Worm (Caenorhabditis elegans) whole organism, midembryonic: Measurements from ENCODE around the gene R11G1.11.

ENCODE experiments used
- T22C8.4 ChIP-seq: fragments of 200-800 bp; sonication (Bioruptor generic); IDR thresholded peaks from 2 replicates; pipeline ENCODE4 v1.3.6; 2022; ENCODE audit warnings: missing genetic modification characterization, missing compliant biosample characterization
- cog-1 ChIP-seq: sonication (generic microtip); optimal IDR thresholded peaks from 2 replicates; lab custom pipeline; 2016; ENCODE audit warnings: missing genetic modification characterization, missing compliant biosample characterization
- flt-1 ChIP-seq: fragments of 200-800 bp; sonication (Bioruptor generic); IDR thresholded peaks from 2 replicates; pipeline ENCODE4 v1.3.6; 2022; ENCODE audit warnings: missing genetic modification characterization, missing compliant biosample characterization
- klf-2 ChIP-seq: fragments of 200-800 bp; sonication (Bioruptor generic); conservative IDR thresholded peaks from 2 replicates; pipeline ENCODE4 v1.3.6; 2022; ENCODE audit warnings: missing genetic modification reagents, missing genetic modification characterization, missing compliant biosample characterization
- med-1 ChIP-seq: sonication (generic microtip); optimal IDR thresholded peaks from 2 replicates; lab custom pipeline; 2017; ENCODE audit warnings: missing genetic modification characterization, mild to moderate bottlenecking, missing compliant biosample characterization, antibody characterized with exemption, missing genetic modification reagents; ENCODE audit not compliant: insufficient read depth
- ref-1 ChIP-seq: fragments of 200-800 bp; sonication (Bioruptor generic); conservative IDR thresholded peaks from 2 replicates; pipeline ENCODE4 v1.3.6; 2022; ENCODE audit warnings: missing genetic modification reagents, missing genetic modification characterization, missing compliant biosample characterization
- tab-1 ChIP-seq: fragments of 200-800 bp; sonication (Bioruptor generic); IDR thresholded peaks from 2 replicates; pipeline ENCODE4 v1.3.6; 2022; ENCODE audit warnings: missing genetic modification characterization, missing compliant biosample characterization
- ztf-23 ChIP-seq: fragments of 200-800 bp; sonication (Bioruptor generic); IDR thresholded peaks from 2 replicates; pipeline ENCODE4 v1.3.6; 2022; ENCODE audit warnings: missing genetic modification reagents, missing genetic modification characterization, missing compliant biosample characterization
- ztf-29 ChIP-seq: fragments of 200-800 bp; sonication (Bioruptor generic); IDR thresholded peaks from 2 replicates; pipeline ENCODE4 v1.3.6; 2022; ENCODE audit warnings: missing genetic modification reagents, missing genetic modification characterization, missing compliant biosample characterization

Gene R11G1.11

DNA sequence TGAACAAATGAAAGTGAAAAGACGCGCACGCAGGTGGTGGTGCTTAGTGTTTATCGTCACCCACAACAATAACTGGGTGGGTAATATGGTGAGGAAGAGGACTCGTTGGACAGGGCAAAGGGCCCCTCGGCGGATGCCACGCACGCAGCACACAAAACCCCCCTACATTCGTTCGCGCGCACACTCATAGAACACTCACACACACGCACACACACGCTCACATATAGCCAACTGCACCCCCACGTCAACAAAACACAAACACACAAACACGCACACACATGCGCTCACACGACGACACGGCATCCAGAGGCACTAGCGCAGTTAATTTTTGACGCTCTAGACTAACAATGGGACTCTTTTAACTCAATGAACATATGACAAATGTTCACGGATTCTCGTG lies 39.4 kb downstream of the R11G1.11 start:
- TF ChIP-seq ztf-23 (GFP tag; lab: Robert Waterston, UW) (0 out of 2 replicates have a peak, but pooled peaks have one; percentile 13), med-1 (GFP tag; lab: Kevin White, UChicago) (no peak), tab-1 (GFP tag; lab: Robert Waterston, UW) (0 out of 2 replicates have a peak, but pooled peaks have one; percentile 31), flt-1 (peak; percentile 70; the same call in 1 of the 2 replicates)

DNA sequence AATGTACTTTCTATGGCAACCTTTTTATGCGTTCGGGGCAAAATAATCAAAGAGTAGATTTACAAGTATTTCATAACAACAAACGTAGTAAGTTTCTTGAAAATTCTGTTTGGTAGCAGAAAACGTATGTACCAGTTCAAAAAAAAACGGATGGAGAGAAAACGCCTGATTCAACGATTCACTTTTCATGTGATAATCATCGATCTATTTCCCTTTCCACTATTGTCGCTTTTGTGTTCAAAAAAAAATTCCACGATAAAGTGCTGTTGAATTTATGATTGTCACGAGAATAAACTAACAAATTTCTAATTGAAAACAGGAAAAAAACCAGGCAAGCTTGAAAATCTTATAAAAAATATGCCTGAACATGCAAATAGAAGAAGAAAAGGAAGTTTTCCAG lies 41.1 kb downstream of the R11G1.11 start:
- TF ChIP-seq ztf-23 (GFP tag; lab: Robert Waterston, UW) (no peak), ztf-29 (no peak), flt-1 (no peak), klf-2 (GFP tag; lab: Robert Waterston, UW) (no peak), T22C8.4 (GFP tag; lab: Robert Waterston, UW) (no peak), cog-1 (tag; lab: Kevin White, UChicago) (no peak), ref-1 (GFP tag; lab: Robert Waterston, UW) (no peak), tab-1 (GFP tag; lab: Robert Waterston, UW) (no peak), med-1 (GFP tag; lab: Kevin White, UChicago) (no peak)

DNA sequence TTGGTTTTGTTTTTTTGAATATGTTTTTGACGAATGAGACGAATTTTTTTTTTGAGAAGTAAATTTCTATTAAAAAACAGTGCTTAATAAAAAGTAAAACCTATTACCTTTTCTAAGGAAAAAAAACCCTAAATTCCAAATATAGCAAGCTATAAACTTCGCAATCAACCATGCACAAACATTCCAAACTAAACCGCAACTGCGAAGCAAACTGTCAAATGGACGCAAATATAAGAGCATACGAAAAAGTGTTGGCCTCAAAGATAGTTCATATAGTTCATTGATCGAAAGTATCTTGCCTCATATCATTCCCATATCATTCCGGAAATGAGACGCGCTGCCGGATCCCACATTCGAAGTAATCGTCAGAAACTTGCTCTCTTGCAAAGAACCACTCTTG lies 41.9 kb downstream of the R11G1.11 start, which contains the start of gene C01C4.3:
TSS of gene C01C4.3 (plus strand) at position 301 of the 400 bp plus-strand sequence.
- TF ChIP-seq cog-1 (tag; lab: Kevin White, UChicago): no peak
- no peak for TF ChIP-seq ref-1 (GFP tag; lab: Robert Waterston, UW)
- no peak for TF ChIP-seq ztf-29
- TF ChIP-seq tab-1 (GFP tag; lab: Robert Waterston, UW): no peak
- TF ChIP-seq med-1 (GFP tag; lab: Kevin White, UChicago): no peak
- no peak for TF ChIP-seq klf-2 (GFP tag; lab: Robert Waterston, UW)
- no peak for TF ChIP-seq ztf-23 (GFP tag; lab: Robert Waterston, UW)
- TF ChIP-seq T22C8.4 (GFP tag; lab: Robert Waterston, UW): no peak

DNA sequence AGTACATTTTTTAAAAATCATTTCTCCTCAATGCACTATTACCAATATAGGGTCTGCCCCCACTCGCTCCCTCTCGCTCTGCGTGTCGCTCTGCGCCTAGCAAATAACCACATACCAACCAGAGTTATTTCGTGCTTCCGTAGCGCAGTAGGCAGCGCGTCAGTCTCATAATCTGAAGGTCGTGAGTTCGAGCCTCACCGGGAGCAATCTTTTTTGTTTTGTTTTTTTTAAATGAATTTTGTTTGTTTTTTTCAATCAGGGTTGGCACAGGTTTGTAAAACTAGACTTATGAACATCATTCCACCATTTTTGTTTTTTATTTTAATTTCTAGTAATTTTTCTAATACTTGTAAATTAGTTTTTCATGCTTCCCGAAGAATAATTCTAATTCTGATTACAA lies 42.9 kb downstream of the R11G1.11 start:
- peak; percentile 92 for TF ChIP-seq klf-2 (GFP tag; lab: Robert Waterston, UW)
- TF ChIP-seq ztf-23 (GFP tag; lab: Robert Waterston, UW): peak; percentile 91
- peak; percentile 62 for TF ChIP-seq med-1 (GFP tag; lab: Kevin White, UChicago)
- TF ChIP-seq T22C8.4 (GFP tag; lab: Robert Waterston, UW): peak; percentile 89
- peak; percentile 88 for TF ChIP-seq ztf-29
- TF ChIP-seq cog-1 (tag; lab: Kevin White, UChicago): peak; percentile 90
- peak; percentile 94 for TF ChIP-seq tab-1 (GFP tag; lab: Robert Waterston, UW)
- peak; percentile 96 for TF ChIP-seq flt-1
- peak; percentile 87 for TF ChIP-seq ref-1 (GFP tag; lab: Robert Waterston, UW)

DNA sequence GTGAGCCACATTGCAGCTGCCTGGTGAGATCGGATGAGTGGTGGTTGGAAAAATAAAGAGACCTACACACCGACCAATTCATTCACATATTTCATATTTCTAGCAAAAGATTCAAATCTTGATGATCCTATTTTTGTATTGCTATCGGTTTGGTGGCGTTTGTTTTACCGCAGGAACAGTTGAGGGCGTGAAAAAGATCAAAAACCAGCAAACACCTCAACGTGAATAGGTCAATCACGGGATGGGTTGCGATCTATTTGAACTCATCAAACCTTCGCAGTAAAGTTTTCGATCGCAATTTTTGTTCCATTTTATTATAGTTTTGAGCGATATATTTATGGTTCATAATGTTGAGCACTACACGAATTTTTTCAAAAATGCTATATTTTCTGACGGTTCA lies 47.1 kb downstream of the R11G1.11 start:
- TF ChIP-seq tab-1 (GFP tag; lab: Robert Waterston, UW) (no peak), ztf-29 (no peak), flt-1 (no peak), T22C8.4 (GFP tag; lab: Robert Waterston, UW) (no peak), klf-2 (GFP tag; lab: Robert Waterston, UW) (no peak)
